Fruit fly (Drosophila melanogaster) Kc167 (cell line): Measurements from ENCODE around the gene kuz.
A peak's percentile ranks its signal among the peaks of the same experiment; 100 is the strongest.

Source experiments
- Myc ChIP-seq: fragments of >200 bp; optimal IDR thresholded peaks from 2 replicates; lab custom pipeline; 2017; ENCODE audit warnings: missing external identifiers
- Sin3A ChIP-seq: fragments of >200 bp; optimal IDR thresholded peaks from 2 replicates; lab custom pipeline; 2018; ENCODE audit warnings: missing external identifiers
- h ChIP-seq: fragments of >200 bp; optimal IDR thresholded peaks from 3 replicates; lab custom pipeline; 2018; ENCODE audit warnings: missing external identifiers
- insv ChIP-seq: fragments of >200 bp; optimal IDR thresholded peaks from 3 replicates; lab custom pipeline; 2018; ENCODE audit warnings: missing external identifiers
- psq ChIP-seq: fragments of >200 bp; optimal IDR thresholded peaks from 2 replicates; lab custom pipeline; 2017; ENCODE audit warnings: missing external identifiers
- ttk ChIP-seq: sonication (Bioruptor generic); optimal IDR thresholded peaks from 2 replicates; lab custom pipeline; 2017; ENCODE audit warnings: missing external identifiers

The kuz gene

DNA sequence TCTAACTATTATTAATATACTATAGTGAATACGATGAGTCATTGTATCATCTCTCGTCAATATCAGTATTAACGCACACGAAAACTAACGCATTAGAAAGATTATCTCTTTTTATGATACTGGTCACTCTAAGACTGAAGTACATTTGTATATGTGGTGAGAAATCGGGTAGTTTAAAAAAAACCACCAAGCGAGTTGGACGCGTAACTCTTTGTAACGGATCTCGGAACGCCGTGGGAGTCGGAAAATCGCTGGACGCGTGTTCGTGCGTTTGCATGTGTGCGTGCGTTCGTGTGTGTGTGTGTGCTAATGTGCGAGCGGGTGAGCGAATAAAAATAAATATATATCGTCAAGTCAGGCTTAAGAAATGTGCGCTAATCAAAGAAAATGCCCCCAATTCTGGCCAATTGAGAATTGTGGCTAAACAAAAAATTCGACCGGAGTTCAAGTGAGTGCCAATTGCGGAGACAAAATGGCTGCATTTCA lies at the start of gene kuz:
Gene kuz (plus strand): TSS at position 167 of the 486 bp plus-strand sequence.
- no peak for TF ChIP-seq insv (lab: Kevin White, UChicago)

DNA sequence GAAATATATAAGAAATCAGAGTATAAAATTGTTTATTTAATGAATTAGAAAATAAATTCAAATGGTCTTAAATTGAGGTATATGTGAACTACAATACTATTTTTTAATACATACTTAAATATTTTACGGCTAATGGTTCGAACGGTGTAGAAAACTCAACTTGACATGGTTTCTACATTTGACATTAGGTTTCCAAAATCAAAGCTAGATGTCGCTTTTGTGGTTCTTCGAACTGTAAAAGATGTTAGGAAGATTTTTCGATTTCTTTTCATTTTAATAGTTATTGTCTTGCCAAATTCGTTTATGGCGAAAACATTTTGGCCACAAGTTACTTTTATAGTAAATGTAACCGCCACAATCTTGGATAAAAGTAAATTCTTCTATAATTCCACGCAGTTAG lies 49.5 kb upstream of the kuz start:
- TF ChIP-seq psq (lab: Kevin White, UChicago), result no peak

DNA sequence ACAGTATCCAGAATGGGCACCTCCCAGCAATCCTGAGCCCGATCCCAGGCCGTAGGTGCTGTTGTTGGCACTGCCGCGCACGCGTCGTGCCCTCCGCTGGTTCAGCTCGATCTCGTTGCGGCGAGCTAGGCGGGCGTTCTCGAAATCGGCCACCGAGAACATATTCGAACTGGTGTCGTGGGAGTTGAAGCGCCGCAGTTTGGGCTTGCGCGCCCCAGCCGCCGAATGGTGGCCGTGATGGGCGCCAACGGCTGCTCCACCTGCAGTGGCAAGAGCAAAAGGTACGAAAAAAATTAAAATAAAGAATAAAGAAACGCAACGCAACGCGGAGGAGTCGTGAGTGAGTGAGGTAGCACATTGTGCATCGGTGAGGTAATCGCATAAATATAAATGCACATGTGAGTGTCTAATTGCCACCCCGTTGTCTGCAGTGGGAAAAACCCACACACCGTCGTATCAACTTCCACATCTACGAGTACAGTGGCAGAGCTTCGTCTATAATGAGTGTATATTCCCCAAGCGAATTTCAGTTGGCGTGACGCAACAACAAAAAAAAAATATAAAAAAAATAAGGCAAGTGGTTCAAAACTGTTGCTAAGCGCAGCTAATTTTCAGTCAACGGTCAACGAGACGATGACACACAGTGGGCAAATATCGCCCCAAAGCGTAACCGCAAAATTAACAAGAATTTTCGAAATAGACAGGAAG lies 40.3 kb upstream of the kuz start:
- no peak for TF ChIP-seq ttk (lab: Kevin White, UChicago)
- no peak for TF ChIP-seq psq (lab: Kevin White, UChicago)
- TF ChIP-seq h (lab: Kevin White, UChicago), result no peak
- no peak for TF ChIP-seq Myc (lab: Kevin White, UChicago)
- TF ChIP-seq insv (lab: Kevin White, UChicago), result no peak

DNA sequence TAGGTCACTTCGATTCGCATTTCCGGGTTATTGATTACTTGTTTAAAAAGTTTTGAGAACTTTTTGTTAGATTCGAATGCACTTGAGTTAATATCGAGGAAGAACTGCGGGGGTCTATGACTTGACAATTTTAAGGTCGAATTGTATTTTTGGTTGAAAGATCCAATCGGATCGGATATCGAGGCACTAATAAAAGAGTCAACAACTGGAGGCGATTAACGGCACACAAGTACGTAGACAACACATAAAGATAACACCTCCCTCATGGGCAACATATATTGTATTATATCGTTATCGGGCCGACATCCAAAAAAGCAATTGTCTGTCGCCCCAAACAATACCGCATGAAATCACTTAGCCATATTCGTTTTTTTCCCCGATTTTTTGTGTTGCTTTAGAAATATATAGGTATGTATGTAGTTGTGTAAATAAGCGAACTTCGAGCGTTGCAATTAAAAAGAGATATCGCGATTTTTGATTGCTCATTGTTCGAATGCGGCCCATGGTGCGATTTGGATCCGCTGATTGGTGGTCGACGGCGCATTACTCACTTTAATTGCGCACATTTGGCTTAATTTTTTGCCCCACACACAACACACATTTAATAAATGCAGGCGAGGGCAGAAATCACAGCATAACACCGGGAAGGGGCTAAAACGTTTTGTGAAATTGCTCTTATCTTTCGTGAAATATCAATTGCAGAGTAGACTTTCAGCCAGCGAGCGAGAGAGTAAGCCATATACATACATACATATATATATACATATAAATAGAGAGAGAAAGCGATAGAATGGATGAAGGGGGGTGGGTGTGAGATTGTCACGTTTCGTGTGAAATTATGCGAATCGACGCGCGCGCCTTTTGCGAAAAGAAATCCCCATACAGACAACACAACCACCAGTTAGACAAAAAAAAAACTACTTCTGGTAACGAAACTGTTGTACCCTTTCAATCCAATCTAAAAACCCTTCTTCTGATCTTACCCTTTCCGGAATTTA lies 38.8 kb upstream of the kuz start:
- TF ChIP-seq Sin3A (lab: Kevin White, UChicago) (no peak), ttk (lab: Kevin White, UChicago) (no peak), h (lab: Kevin White, UChicago) (no peak), psq (lab: Kevin White, UChicago) (no peak), insv (lab: Kevin White, UChicago) (no peak), Myc (lab: Kevin White, UChicago) (no peak)

DNA sequence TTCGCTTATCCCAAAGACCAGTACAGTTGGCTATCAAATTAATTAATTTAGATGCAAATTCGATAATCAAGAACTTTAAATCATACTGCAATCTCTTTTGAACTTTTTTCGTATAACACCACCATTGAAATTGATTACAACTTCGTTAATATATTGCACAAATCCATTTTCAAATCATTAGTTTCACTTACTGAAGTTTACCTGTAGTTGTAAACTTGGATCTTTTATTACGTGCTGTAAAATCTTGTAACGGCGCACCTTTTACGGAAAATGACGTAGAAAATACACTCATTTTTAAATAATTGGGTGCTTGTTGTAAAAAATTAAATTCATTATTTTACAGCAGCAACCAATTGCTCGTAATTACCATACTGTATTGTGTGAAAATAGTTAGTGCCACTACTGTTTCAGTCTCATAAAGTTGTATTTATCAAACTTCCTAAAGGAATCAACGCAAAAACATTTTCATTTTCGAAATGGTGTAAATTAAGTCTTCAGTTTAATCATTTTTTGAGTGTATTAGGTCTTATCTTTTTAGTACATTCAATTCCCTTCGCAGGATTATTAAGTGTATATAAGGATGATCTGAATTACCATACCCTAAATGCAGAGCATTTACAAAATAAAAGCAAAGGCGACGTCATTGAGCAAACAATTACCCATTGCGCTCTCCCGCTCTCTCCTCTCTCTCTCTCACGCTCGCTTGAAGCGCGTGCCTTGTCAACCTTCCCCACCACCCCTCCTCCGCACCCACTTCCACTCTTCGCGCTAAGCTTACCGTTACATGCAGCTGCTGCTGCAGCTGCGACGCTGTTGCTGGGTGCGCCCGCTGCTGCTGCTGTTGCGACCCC lies 37.5 kb upstream of the kuz start:
- TF ChIP-seq Sin3A (lab: Kevin White, UChicago) (no peak), psq (lab: Kevin White, UChicago) (no peak), Myc (lab: Kevin White, UChicago) (no peak), ttk (lab: Kevin White, UChicago) (no peak), insv (lab: Kevin White, UChicago) (no peak), h (lab: Kevin White, UChicago) (no peak)

DNA sequence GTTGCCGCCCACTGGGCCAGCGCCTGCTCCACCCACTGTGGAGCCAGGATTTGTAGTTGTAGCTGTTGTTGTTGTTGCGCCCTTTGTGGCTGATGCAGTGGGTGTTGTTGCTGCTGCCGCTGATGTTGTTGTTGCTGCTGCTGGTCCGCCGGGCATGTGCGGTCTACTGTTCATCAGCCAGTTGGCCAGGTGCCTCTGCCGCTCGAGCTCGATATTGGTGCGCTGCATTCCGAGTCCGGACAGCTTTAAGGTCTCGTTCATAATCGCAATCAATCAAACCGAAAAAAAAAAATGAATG lies 37.0 kb upstream of the kuz start:
- TF ChIP-seq h (lab: Kevin White, UChicago) (peak; percentile 60), psq (lab: Kevin White, UChicago) (no peak), insv (lab: Kevin White, UChicago) (peak; percentile 85), Sin3A (lab: Kevin White, UChicago) (no peak), ttk (lab: Kevin White, UChicago) (no peak)

DNA sequence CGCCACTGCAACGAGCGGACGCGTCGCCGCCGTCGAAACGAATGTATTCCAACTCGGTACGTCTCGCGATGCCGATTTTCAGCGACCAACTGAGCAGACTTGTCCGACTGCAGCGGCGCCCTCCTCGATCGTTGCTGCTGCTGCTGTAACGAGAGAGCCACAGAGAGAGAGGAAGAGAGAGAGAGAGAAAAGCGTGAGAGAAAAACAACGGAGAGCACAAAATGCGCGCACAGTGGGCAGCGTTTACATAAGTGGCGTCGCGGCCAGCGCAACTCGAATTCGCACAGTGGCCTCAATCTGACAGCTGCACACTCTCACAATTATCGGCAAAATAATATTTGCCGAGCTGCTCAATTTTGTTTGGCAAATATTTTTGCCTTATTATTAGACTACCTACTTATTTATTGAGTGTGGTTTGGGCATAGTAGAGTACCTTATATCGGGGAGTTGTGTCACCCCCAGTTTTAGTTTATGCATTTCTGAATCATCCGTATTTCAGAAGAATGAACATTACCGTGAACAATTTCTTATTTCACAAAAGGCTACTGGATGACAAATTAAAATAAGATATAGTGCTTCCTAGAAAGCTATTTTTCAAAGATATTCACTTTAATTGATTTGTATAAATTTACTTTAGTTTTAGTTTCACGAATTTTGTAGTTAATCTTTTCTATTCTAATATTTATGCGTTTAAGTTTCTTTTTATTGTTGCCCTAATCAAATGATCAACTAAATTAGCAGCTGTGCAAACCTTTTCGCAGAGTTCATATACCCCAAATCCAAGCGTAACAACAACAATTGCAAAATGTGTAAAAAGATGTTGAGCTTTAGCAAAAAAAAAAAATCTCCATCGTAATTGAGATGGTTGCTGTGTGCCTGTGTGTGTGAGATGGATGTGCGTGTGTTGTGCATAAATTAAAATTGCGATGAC lies 36.3 kb upstream of the kuz start:
- TF ChIP-seq Sin3A (lab: Kevin White, UChicago), result no peak
- TF ChIP-seq insv (lab: Kevin White, UChicago), result peak; percentile 35

DNA sequence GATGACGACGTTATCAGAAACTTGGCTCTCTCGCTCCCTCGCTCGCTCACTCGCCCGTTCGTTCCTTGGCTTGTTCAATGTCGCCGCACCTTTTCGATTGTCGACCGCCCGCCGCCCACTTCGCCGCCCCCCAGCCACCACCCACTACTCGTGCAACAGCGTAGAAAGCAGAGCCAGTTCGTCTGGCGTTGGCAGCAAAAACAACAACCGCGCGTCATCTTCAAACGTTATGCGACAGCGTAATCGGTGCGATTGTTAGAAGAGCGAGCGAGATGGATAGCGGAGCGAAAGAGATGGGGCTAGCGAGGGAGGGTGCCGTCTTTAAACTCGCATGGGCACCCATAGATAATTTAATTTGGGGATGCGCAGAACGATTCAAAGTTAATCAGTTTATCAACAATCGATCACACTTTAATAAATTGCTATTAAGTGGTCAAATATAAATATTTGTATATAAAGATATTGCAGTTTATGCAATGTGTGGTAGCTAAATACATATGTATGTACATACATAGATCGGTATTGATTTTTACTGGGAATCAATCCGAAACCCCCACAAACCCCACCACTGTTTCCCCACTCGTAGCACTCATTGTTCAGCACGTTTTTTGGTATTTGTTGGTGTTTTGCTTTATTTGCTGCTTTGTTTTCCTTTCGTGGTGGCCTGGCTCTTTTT lies 35.5 kb upstream of the kuz start:
- TF ChIP-seq Myc (lab: Kevin White, UChicago), result no peak

DNA sequence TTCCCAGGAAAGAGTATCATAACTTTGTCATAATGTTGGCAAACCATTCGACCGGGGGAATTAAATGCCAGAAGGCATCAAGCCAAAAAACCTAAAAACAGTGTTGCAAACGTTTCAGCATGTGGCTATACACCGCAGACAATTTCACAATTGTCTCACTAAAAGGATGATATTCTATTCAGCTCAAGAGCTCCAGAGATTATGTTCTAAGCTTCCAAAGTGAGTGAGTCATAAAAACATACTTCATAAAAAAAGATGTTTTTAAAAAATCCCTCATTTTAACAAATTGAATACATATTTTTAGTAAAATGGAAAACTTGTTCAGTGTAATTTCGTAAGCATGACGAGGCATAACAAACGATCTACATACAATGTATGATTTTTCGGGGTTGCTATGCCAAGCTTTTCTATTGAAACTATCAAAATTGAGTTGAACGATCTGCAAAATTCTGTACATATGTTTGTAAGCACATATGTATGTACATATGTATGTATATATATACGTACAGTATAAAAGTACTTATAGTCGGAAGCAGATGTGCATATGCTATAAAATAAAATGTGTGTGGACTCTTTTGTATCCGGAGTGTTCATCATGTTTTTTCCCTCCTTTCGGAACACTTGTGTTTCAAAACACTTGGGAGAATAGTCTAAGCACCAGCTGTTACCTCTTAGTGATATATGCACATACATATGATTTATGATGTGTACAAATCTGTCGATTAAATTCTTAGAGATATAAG lies 34.8 kb upstream of the kuz start:
- TF ChIP-seq insv (lab: Kevin White, UChicago) (no peak), Myc (lab: Kevin White, UChicago) (no peak), h (lab: Kevin White, UChicago) (no peak), ttk (lab: Kevin White, UChicago) (no peak), psq (lab: Kevin White, UChicago) (no peak), Sin3A (lab: Kevin White, UChicago) (no peak)

DNA sequence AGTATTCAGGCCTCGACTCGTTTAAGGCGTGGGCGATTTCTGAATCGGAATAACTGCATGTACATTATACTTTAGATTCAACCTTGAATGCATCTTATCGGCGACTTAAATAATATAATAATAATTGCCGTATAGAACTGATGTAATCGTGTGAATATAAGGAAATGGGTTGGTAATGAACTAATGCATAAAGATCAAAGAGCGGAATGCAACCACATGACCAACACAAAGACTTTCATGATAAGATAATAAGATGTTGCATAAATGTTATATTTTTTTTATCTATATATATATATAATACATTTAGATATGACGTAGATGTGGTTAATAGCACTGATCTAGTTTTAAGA lies 34.3 kb upstream of the kuz start:
- TF ChIP-seq h (lab: Kevin White, UChicago) (no peak), Sin3A (lab: Kevin White, UChicago) (no peak), insv (lab: Kevin White, UChicago) (no peak), psq (lab: Kevin White, UChicago) (no peak), Myc (lab: Kevin White, UChicago) (no peak), ttk (lab: Kevin White, UChicago) (no peak)
